Worm (Caenorhabditis elegans) whole organism, young adult: ENCODE measurements around the gene F17C11.12.

Source experiments
- atf-7 ChIP-seq: sonication (generic microtip); optimal IDR thresholded peaks from 2 replicates; lab custom pipeline; 2017; ENCODE audit warnings: mild to moderate bottlenecking, missing genetic modification characterization, missing compliant biosample characterization
- gei-17 ChIP-seq: fragments of 200-800 bp; sonication (Bioruptor generic); optimal IDR thresholded peaks from 2 replicates; lab custom pipeline; 2018; ENCODE audit warnings: mild to moderate bottlenecking, missing genetic modification characterization, missing compliant biosample characterization

DNA sequence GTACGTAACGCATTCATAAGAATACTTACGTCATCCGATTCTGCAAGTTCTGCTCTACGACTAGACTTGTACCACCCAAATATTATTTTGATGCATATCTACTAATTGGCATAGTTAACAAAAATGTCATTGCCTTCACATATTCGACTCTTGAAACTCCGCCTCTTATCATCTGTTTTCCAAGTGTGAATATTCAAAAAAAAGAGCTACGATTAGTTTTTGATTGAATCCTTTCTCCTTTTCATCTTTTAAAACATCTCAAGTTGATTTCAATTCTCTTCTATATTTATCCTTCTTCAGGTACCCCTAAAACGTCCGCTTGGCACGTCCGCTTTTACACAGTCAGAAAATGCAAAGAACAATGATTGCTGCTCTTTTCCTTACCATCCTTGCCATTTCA is 11.2 kb upstream of the F17C11.12 start, which contains the start of gene F17C11.2:
- TF ChIP-seq gei-17 (GFP tag; lab: Kevin White, UChicago) (no peak), atf-7 (tag; lab: Kevin White, UChicago) (no peak)
